Fruit fly (Drosophila melanogaster) whole organism, wandering third instar larva: Measurements from ENCODE around the gene CG14563.

Source experiments
- Abd-B ChIP-seq: fragments of >200 bp; optimal IDR thresholded peaks from 2 replicates; lab custom pipeline; 2017; ENCODE audit warnings: missing biosample characterization, missing genetic modification characterization
- CG32264 ChIP-seq: fragments of 200-800 bp; sonication (Bioruptor generic); optimal IDR thresholded peaks from 2 replicates; lab custom pipeline; 2016; ENCODE audit warnings: missing biosample characterization, missing genetic modification characterization
- CG9705 ChIP-seq: fragments of 200-800 bp; sonication (Bioruptor generic); optimal IDR thresholded peaks from 2 replicates; lab custom pipeline; 2018; ENCODE audit warnings: missing biosample characterization, mild to moderate bottlenecking, missing genetic modification characterization
- CrebA ChIP-seq: fragments of 200-800 bp; sonication (Bioruptor generic); optimal IDR thresholded peaks from 2 replicates; lab custom pipeline; 2016; ENCODE audit warnings: missing biosample characterization, mild to moderate bottlenecking, missing genetic modification characterization, borderline replicate concordance
- Dif ChIP-seq: fragments of 200-275, 200-300 bp; sonication (Bioruptor generic); optimal IDR thresholded peaks from 2 replicates; lab custom pipeline; 2018; ENCODE audit warnings: missing biosample characterization, missing genetic modification characterization; ENCODE audit not compliant: partially characterized antibody
- GATAd ChIP-seq: sonication (Bioruptor generic); optimal IDR thresholded peaks from 2 replicates; lab custom pipeline; 2016; ENCODE audit warnings: missing biosample characterization, missing genetic modification characterization
- HLH106 ChIP-seq: fragments of 200-800 bp; optimal IDR thresholded peaks from 3 replicates; lab custom pipeline; 2019; ENCODE audit warnings: missing biosample characterization, mild to moderate bottlenecking, missing genetic modification characterization, moderate library complexity
- Hnf4 ChIP-seq: fragments of 200-800 bp; sonication (Bioruptor generic); optimal IDR thresholded peaks from 2 replicates; lab custom pipeline; 2016; ENCODE audit warnings: missing biosample characterization, mild to moderate bottlenecking, missing genetic modification characterization
- Hr78 ChIP-seq: fragments of >200 bp; optimal IDR thresholded peaks from 2 replicates; lab custom pipeline; 2017; ENCODE audit warnings: missing biosample characterization, missing genetic modification characterization
- Hr83 ChIP-seq: fragments of 200-300 bp; sonication (Bioruptor generic); optimal IDR thresholded peaks from 2 replicates; lab custom pipeline; 2016; ENCODE audit warnings: missing biosample characterization, mild to moderate bottlenecking, missing genetic modification characterization, moderate library complexity; ENCODE audit not compliant: poor library complexity, severe bottlenecking
- Jra ChIP-seq: sonication (Bioruptor generic); optimal IDR thresholded peaks from 2 replicates; lab custom pipeline; 2016; ENCODE audit warnings: missing biosample characterization, missing genetic modification characterization
- Mio ChIP-seq: sonication (Bioruptor generic); optimal IDR thresholded peaks from 2 replicates; lab custom pipeline; 2016; ENCODE audit warnings: missing biosample characterization, missing genetic modification characterization
- Myc ChIP-seq: fragments of >200 bp; optimal IDR thresholded peaks from 2 replicates; lab custom pipeline; 2017
- N ChIP-seq: fragments of >200 bp; optimal IDR thresholded peaks from 2 replicates; lab custom pipeline; 2018; ENCODE audit warnings: missing biosample characterization, missing external identifiers, missing genetic modification characterization
- OdsH ChIP-seq: fragments of 200-800 bp; sonication (Bioruptor generic); optimal IDR thresholded peaks from 2 replicates; lab custom pipeline; 2016; ENCODE audit warnings: missing biosample characterization, mild to moderate bottlenecking, missing genetic modification characterization
- Rel ChIP-seq, 2 experiments: fragments of 200-800 bp; sonication (Bioruptor generic) in 1 of 2; optimal IDR thresholded peaks; 2 replicates in 1 of 2; 3 replicates in 1 of 2; lab custom pipeline; 2016 to 2019; ENCODE audit warnings: mild to moderate bottlenecking in 2 of 2, missing biosample characterization in 2 of 2, missing genetic modification characterization in 2 of 2, moderate library complexity in 1 of 2
- Sp1 ChIP-seq: fragments of 200-800 bp; sonication (Bioruptor generic); optimal IDR thresholded peaks from 3 replicates; lab custom pipeline; 2019; ENCODE audit warnings: missing biosample characterization, mild to moderate bottlenecking, missing genetic modification characterization, moderate library complexity
- Vsx2 ChIP-seq: fragments of 200-300, 225-300 bp; sonication (Bioruptor generic); optimal IDR thresholded peaks from 2 replicates; lab custom pipeline; 2018; ENCODE audit warnings: missing biosample characterization, missing genetic modification characterization; ENCODE audit not compliant: partially characterized antibody
- br ChIP-seq: fragments of 200-800 bp; sonication (Bioruptor generic); optimal IDR thresholded peaks from 2 replicates; lab custom pipeline; 2016; ENCODE audit warnings: missing biosample characterization, missing genetic modification characterization
- brk ChIP-seq: fragments of 200-800 bp; sonication (Bioruptor generic); optimal IDR thresholded peaks from 2 replicates; lab custom pipeline; 2016; ENCODE audit warnings: missing biosample characterization, mild to moderate bottlenecking, missing genetic modification characterization
- dl ChIP-seq, 2 experiments: fragments of 175-275, 200-275 bp in 1 of 2; fragments of 200-275 bp in 1 of 2; sonication (Bioruptor generic); optimal IDR thresholded peaks; lab custom pipeline; 2018; ENCODE audit warnings: mild to moderate bottlenecking in 2 of 2, missing biosample characterization in 2 of 2, missing genetic modification characterization in 2 of 2, moderate library complexity in 2 of 2; ENCODE audit not compliant: partially characterized antibody in 2 of 2, insufficient read depth in 1 of 2
- dmrt93B ChIP-seq: fragments of 200-800 bp; sonication (Bioruptor generic); optimal IDR thresholded peaks from 2 replicates; lab custom pipeline; 2018; ENCODE audit warnings: missing biosample characterization, mild to moderate bottlenecking, missing genetic modification characterization
- dsf ChIP-seq: sonication (Bioruptor generic); optimal IDR thresholded peaks from 2 replicates; lab custom pipeline; 2016; ENCODE audit warnings: missing biosample characterization, missing genetic modification characterization, borderline replicate concordance
- ey ChIP-seq: fragments of 200-800 bp; sonication (Bioruptor generic); optimal IDR thresholded peaks from 2 replicates; lab custom pipeline; 2016; ENCODE audit warnings: missing biosample characterization, missing genetic modification characterization
- foxo ChIP-seq, 2 experiments: fragments of 200-800 bp; sonication (Bioruptor generic); optimal IDR thresholded peaks; 2 replicates in 1 of 2; 3 replicates in 1 of 2; lab custom pipeline; 2016 to 2017; ENCODE audit warnings: missing biosample characterization in 2 of 2, missing genetic modification characterization in 2 of 2
- fru ChIP-seq: fragments of 200-800 bp; sonication (Bioruptor generic); optimal IDR thresholded peaks from 3 replicates; lab custom pipeline; 2016; ENCODE audit warnings: missing biosample characterization, mild to moderate bottlenecking, missing genetic modification characterization
- h ChIP-seq: fragments of 200-800 bp; sonication (Bioruptor generic); optimal IDR thresholded peaks from 3 replicates; lab custom pipeline; 2016; ENCODE audit warnings: missing biosample characterization, mild to moderate bottlenecking, missing genetic modification characterization
- jim ChIP-seq: fragments of 175-275, 200-325 bp; sonication (Bioruptor generic); optimal IDR thresholded peaks from 2 replicates; lab custom pipeline; 2016; ENCODE audit warnings: missing biosample characterization, mild to moderate bottlenecking, missing genetic modification characterization
- lola ChIP-seq: fragments of >200 bp; optimal IDR thresholded peaks from 2 replicates; lab custom pipeline; 2017; ENCODE audit warnings: missing biosample characterization, missing genetic modification characterization
- pan ChIP-seq: fragments of >200 bp; optimal IDR thresholded peaks from 2 replicates; lab custom pipeline; 2017
- psq ChIP-seq: fragments of 200-800 bp; sonication (Bioruptor generic); optimal IDR thresholded peaks from 3 replicates; lab custom pipeline; 2017; ENCODE audit warnings: missing biosample characterization, mild to moderate bottlenecking, missing genetic modification characterization, moderate library complexity
- rgr ChIP-seq: fragments of 200-800 bp; sonication (Bioruptor generic); optimal IDR thresholded peaks from 3 replicates; lab custom pipeline; 2016; ENCODE audit warnings: missing biosample characterization, mild to moderate bottlenecking, missing genetic modification characterization
- sage ChIP-seq: fragments of 200-800 bp; sonication (Bioruptor generic); optimal IDR thresholded peaks from 2 replicates; lab custom pipeline; 2016; ENCODE audit warnings: missing biosample characterization, mild to moderate bottlenecking, missing genetic modification characterization
- sv ChIP-seq: fragments of 200-800 bp; sonication (Bioruptor generic); optimal IDR thresholded peaks from 3 replicates; lab custom pipeline; 2016; ENCODE audit warnings: missing biosample characterization, missing genetic modification characterization
- tai ChIP-seq: sonication (Bioruptor generic); optimal IDR thresholded peaks from 2 replicates; lab custom pipeline; 2016; ENCODE audit warnings: missing biosample characterization, missing genetic modification characterization
- woc ChIP-seq: sonication (Bioruptor generic); optimal IDR thresholded peaks from 2 replicates; lab custom pipeline; 2016; ENCODE audit warnings: missing biosample characterization, mild to moderate bottlenecking, missing genetic modification characterization

CG14563 gene

dm6 chr3L:21841079-21841478 is 1.1 kb downstream of the CG14563 start, which contains the start of gene P5CDh1:
Gene P5CDh1 (minus strand): TSS chr3L:21841356.
- TF ChIP-seq HLH106 (tag; lab: Kevin White, UChicago) (no peak), N (GFP tag; lab: Kevin White, UChicago) (no peak), Abd-B (no peak), foxo (GFP tag; optimal IDR thresholded peaks at IDR 0.05; lab: Kevin White, UChicago) (peak in 1 of 2 experiments; percentile 29), Rel (GFP tag; optimal IDR thresholded peaks at IDR 0.05; lab: Kevin White, UChicago) (no peak), Rel (tag; optimal IDR thresholded peaks at IDR 0.05; lab: Kevin White, UChicago) (no peak), Vsx2 (GFP tag; lab: Kevin White, UChicago) (peak; percentile 0), Dif (no peak), Hr83 (GFP tag; lab: Kevin White, UChicago) (peak; percentile 70), ey (GFP tag; lab: Kevin White, UChicago) (peak; percentile 13), sage (GFP tag; lab: Kevin White, UChicago) (no peak), psq (GFP tag; lab: Kevin White, UChicago) (no peak), jim (GFP tag; lab: Kevin White, UChicago) (no peak), rgr (peak; percentile 55), Hnf4 (GFP tag; lab: Kevin White, UChicago) (peak; percentile 52), GATAd (GFP tag; lab: Kevin White, UChicago) (no peak), brk (no peak), h (GFP tag; lab: Kevin White, UChicago) (peak; percentile 33), Jra (GFP tag; lab: Kevin White, UChicago) (no peak)
- TF ChIP-seq, all 38 proteins: peak for 7

DNA sequence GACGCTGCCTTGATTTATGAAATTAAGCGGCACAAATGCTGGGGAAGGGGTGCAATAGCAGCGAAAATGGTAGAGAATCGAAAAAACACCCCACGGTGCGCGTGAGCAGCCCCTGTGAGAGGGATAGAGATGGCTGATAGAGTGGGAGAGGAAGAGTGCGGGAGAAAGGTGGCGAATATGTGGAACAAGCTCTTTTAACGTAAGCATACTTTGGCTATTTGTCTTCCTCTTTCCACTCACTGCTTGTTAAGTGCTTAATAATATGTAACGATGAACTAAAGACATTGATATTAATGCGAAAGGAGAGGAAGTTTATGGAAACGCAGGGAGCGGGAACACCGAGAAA is 1.6 kb downstream of the CG14563 start:
- no peak for TF ChIP-seq Mio
- no peak for TF ChIP-seq h (GFP tag; lab: Kevin White, UChicago)
- no peak for TF ChIP-seq HLH106 (tag; lab: Kevin White, UChicago)
- TF ChIP-seq fru (GFP tag; lab: Kevin White, UChicago), result no peak
- no peak for TF ChIP-seq ey (GFP tag; lab: Kevin White, UChicago)
- TF ChIP-seq Dif, result no peak
- no peak for TF ChIP-seq lola
- no peak for TF ChIP-seq woc
- TF ChIP-seq Hr78 (GFP tag; lab: Kevin White, UChicago), result no peak
- no peak for TF ChIP-seq CrebA (GFP tag; lab: Kevin White, UChicago)
- no peak for TF ChIP-seq CG9705 (GFP tag; lab: Kevin White, UChicago)
- no peak for TF ChIP-seq psq (GFP tag; lab: Kevin White, UChicago)
- no peak for TF ChIP-seq tai (GFP tag; lab: Kevin White, UChicago)
- no peak for TF ChIP-seq Myc (lab: Kevin White, UChicago)
- no peak for TF ChIP-seq Abd-B
- TF ChIP-seq Jra (GFP tag; lab: Kevin White, UChicago), result no peak
- TF ChIP-seq pan (lab: Kevin White, UChicago), result no peak
- no peak for TF ChIP-seq Hr83 (GFP tag; lab: Kevin White, UChicago)

DNA sequence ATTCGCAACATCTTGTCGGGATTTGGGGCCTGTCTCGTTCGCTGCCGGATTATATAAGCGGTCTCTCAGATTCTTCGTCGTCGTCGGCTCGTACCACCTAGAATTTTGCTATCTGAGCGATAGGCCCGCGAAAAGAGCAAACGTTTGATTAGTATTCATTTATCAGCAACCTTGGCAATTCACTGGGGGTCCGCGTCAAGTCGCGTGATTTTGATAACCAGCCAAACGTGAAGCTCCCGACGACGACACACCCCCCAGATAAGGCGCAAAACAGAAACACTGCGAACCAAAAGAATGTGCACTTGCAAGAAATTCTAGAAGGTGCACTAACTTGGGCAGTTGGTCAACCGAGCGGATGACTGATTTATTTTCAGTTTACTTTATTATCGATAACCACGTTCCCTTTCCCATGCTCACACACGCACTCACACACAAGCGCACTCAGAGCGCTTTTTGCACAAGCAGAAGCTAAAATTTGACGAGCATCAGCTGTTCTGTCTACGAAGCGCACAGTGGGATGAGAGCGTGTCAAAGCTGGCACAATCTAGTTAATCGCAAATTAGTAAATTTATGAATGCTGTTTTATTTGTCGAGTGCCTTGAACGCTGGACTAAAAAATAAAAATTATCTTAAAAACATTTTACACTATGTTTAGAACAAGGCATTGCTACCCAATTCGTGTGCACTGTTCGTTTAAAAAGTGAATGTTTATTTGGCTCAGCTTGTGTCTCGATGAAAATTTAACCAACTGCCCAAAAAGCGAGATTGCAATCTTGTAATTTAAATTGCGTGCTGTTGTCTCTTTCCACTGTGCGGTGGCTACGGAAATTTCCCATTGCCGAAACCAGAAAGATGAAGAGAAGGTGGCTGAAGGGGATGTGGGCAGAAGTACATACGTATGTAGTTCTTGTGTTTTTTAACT is 2.2 kb downstream of the CG14563 start:
- peak; percentile 80 for TF ChIP-seq CG9705 (GFP tag; lab: Kevin White, UChicago)
- TF ChIP-seq dl (GFP tag; optimal IDR thresholded peaks at IDR 0.05; lab: Kevin White, UChicago; ENCODE audit: insufficient read depth in 1 of 2, partially characterized antibody in 2 of 2), result no peak
- peak; percentile 87 for TF ChIP-seq Hnf4 (GFP tag; lab: Kevin White, UChicago)
- TF ChIP-seq br (GFP tag; lab: Kevin White, UChicago), result peak; percentile 97
- peak; percentile 91 for TF ChIP-seq sage (GFP tag; lab: Kevin White, UChicago)
- TF ChIP-seq jim (GFP tag; lab: Kevin White, UChicago), result no peak
- peak; percentile 95 for TF ChIP-seq Sp1
- TF ChIP-seq h (GFP tag; lab: Kevin White, UChicago), result peak; percentile 96
- peak; percentile 92 for TF ChIP-seq dmrt93B (GFP tag; lab: Kevin White, UChicago)
- peak; percentile 91 for TF ChIP-seq rgr
- TF ChIP-seq brk, result peak; percentile 78
- peak; percentile 97 for TF ChIP-seq fru (GFP tag; lab: Kevin White, UChicago)
- TF ChIP-seq ey (GFP tag; lab: Kevin White, UChicago), result peak; percentile 94
- TF ChIP-seq Dif, result peak; percentile 23
- TF ChIP-seq Hr78 (GFP tag; lab: Kevin White, UChicago), result no peak
- peak; percentile 33 for TF ChIP-seq GATAd (GFP tag; lab: Kevin White, UChicago)
- TF ChIP-seq Mio, result peak; percentile 54
- peak; percentile 80 for TF ChIP-seq Rel (GFP tag; optimal IDR thresholded peaks at IDR 0.05; lab: Kevin White, UChicago)
- TF ChIP-seq Rel (tag; optimal IDR thresholded peaks at IDR 0.05; lab: Kevin White, UChicago), result peak; percentile 55
- TF ChIP-seq lola, result no peak
- TF ChIP-seq woc, result peak; percentile 98
- TF ChIP-seq CG32264 (GFP tag; lab: Kevin White, UChicago), result peak; percentile 89
- TF ChIP-seq Jra (GFP tag; lab: Kevin White, UChicago), result peak; percentile 52
- peak; percentile 92 for TF ChIP-seq HLH106 (tag; lab: Kevin White, UChicago)
- peak; percentile 86 for TF ChIP-seq psq (GFP tag; lab: Kevin White, UChicago)
- no peak for TF ChIP-seq Abd-B
- TF ChIP-seq OdsH, result peak; percentile 91
- peak; percentile 86 to 96 for TF ChIP-seq foxo (GFP tag; optimal IDR thresholded peaks at IDR 0.05; lab: Kevin White, UChicago)
- peak; percentile 79 for TF ChIP-seq dsf (GFP tag; lab: Kevin White, UChicago)
- peak; percentile 47 for TF ChIP-seq Hr83 (GFP tag; lab: Kevin White, UChicago)
- no peak for TF ChIP-seq pan (lab: Kevin White, UChicago)
- TF ChIP-seq sv (GFP tag; lab: Kevin White, UChicago), result peak; percentile 92
- TF ChIP-seq N (GFP tag; lab: Kevin White, UChicago), result no peak
- TF ChIP-seq, all 38 proteins: peak for 25
